Fruit fly (Drosophila melanogaster): ENCODE results near the gene CG15439.

Gene CG15439

dm6 chr2L:4459543-4459942 is 6.7 kb upstream of the CG15439 start, which contains the start of the genes mRpL27 and CG15435 (continued):
- TF ChIP-seq lz (GFP tag; optimal IDR thresholded peaks at IDR 0.05) (peak; percentile 20), Hr38 (GFP tag; optimal IDR thresholded peaks at IDR 0.05) (no peak), CG1621 (tag; optimal IDR thresholded peaks at IDR 0.05) (peak; percentile 44), CG31627 (GFP tag; optimal IDR thresholded peaks at IDR 0.05) (peak; percentile 5), OdsH (GFP tag; optimal IDR thresholded peaks at IDR 0.05) (no peak), CG3032 (tag; optimal IDR thresholded peaks at IDR 0.05) (peak; percentile 25), CG9139 (GFP tag; optimal IDR thresholded peaks at IDR 0.05) (no peak), fkh (GFP tag; optimal IDR thresholded peaks at IDR 0.05) (peak; percentile 86), Eip78C (GFP tag) (peak; percentile 77), Sox14 (GFP tag; optimal IDR thresholded peaks at IDR 0.05) (peak; percentile 50), Ets21C (GFP tag; optimal IDR thresholded peaks at IDR 0.05) (no peak), Hr4 (GFP tag; optimal IDR thresholded peaks at IDR 0.05) (no peak)

- TF ChIP-seq ss (GFP tag; optimal IDR thresholded peaks at IDR 0.05) (peak; percentile 70 to 75), Eip75B (GFP tag; optimal IDR thresholded peaks at IDR 0.05) (peak; percentile 67), CG4318 (GFP tag; optimal IDR thresholded peaks at IDR 0.05) (no peak), CG10669 (GFP tag; optimal IDR thresholded peaks at IDR 0.05) (peak; percentile 55), cyc (GFP tag; optimal IDR thresholded peaks at IDR 0.05) (peak; percentile 70), CG11294 (GFP tag; IDR thresholded peaks at IDR 0.05) (no peak; the same call in 1 of the 2 replicates), fd85E (GFP tag; optimal IDR thresholded peaks at IDR 0.05) (no peak), CG6808 (GFP tag; optimal IDR thresholded peaks at IDR 0.05) (peak; percentile 65), vri (GFP tag; optimal IDR thresholded peaks at IDR 0.05) (peak; percentile 71), CG9139 (GFP tag; optimal IDR thresholded peaks at IDR 0.05) (no peak), CG3919 (GFP tag; optimal IDR thresholded peaks at IDR 0.05) (peak; percentile 86), CG10631 (GFP tag; optimal IDR thresholded peaks at IDR 0.05) (peak; percentile 64), CG7368 (GFP tag; optimal IDR thresholded peaks at IDR 0.05) (peak; percentile 48), lz (GFP tag; optimal IDR thresholded peaks at IDR 0.05) (peak; percentile 72), CG1621 (tag; optimal IDR thresholded peaks at IDR 0.05) (peak; percentile 50), Ets21C (GFP tag; optimal IDR thresholded peaks at IDR 0.05) (no peak), CG11902 (GFP tag; optimal IDR thresholded peaks at IDR 0.05) (no peak), Smox (GFP tag; optimal IDR thresholded peaks at IDR 0.05) (peak; percentile 60), Sox102F (GFP tag; optimal IDR thresholded peaks at IDR 0.05) (no peak), CG6792 (GFP tag; optimal IDR thresholded peaks at IDR 0.05) (peak; percentile 51), Gug (GFP tag; IDR thresholded peaks at IDR 0.05) (no peak), Eip93F (GFP tag; optimal IDR thresholded peaks at IDR 0.05) (no peak), Hr38 (GFP tag; optimal IDR thresholded peaks at IDR 0.05) (no peak), CG6163 (GFP tag; IDR thresholded peaks at IDR 0.05) (peak; percentile 87), acj6 (GFP tag; optimal IDR thresholded peaks at IDR 0.05) (peak; percentile 61), Hr4 (GFP tag; optimal IDR thresholded peaks at IDR 0.05) (peak; percentile 65), CG6276 (GFP tag; optimal IDR thresholded peaks at IDR 0.05) (no peak), CG3032 (tag; optimal IDR thresholded peaks at IDR 0.05) (peak; percentile 43), pdm3 (GFP tag; optimal IDR thresholded peaks at IDR 0.05) (peak; percentile 57), dac (GFP tag; optimal IDR thresholded peaks at IDR 0.05) (peak; percentile 68), dsx (GFP tag; optimal IDR thresholded peaks at IDR 0.05; ENCODE audit: poor library complexity, severe bottlenecking) (peak; percentile 43), CG16779 (tag; optimal IDR thresholded peaks at IDR 0.05) (no peak), svp (GFP tag) (peak; percentile 85), CG8319 (GFP tag; optimal IDR thresholded peaks at IDR 0.05) (no peak), CG31627 (GFP tag; optimal IDR thresholded peaks at IDR 0.05) (peak; percentile 57), CG11762 (GFP tag; optimal IDR thresholded peaks at IDR 0.05; ENCODE audit: insufficient read depth) (no peak), CG6854 (GFP tag; optimal IDR thresholded peaks at IDR 0.05) (peak; percentile 90), CG34406 (GFP tag; optimal IDR thresholded peaks at IDR 0.05) (peak; percentile 72), OdsH (GFP tag; optimal IDR thresholded peaks at IDR 0.05) (peak; percentile 70), fd59A (GFP tag; optimal IDR thresholded peaks at IDR 0.05) (peak; percentile 37), CG32006 (GFP tag; optimal IDR thresholded peaks at IDR 0.05) (peak; percentile 60), Met (GFP tag; optimal IDR thresholded peaks at IDR 0.05) (peak; percentile 80), Lpt (GFP tag; optimal IDR thresholded peaks at IDR 0.05) (peak; percentile 9)
These were observed 5.5 kb upstream of the CG15439 start, which contains the start of gene RpL27A for dm6 chr2L:4458119-4459056. Gene RpL27A (minus strand): TSS chr2L:4458364.

Measured in whole organism, prepupa.